Worm (Caenorhabditis elegans) whole organism, late embryonic: ENCODE results near the gene F18C5.5.

Experiments used
- C38D4.7 ChIP-seq: fragments of 200-800 bp; sonication (Bioruptor generic); optimal IDR thresholded peaks from 2 replicates; lab custom pipeline; 2018; ENCODE audit warnings: mild to moderate bottlenecking, missing genetic modification characterization, moderate library complexity, missing compliant biosample characterization
- F13H6.1 ChIP-seq: sonication (generic microtip); optimal IDR thresholded peaks from 2 replicates; lab custom pipeline; 2016; ENCODE audit warnings: missing genetic modification characterization, missing compliant biosample characterization
- K09A11.1 ChIP-seq: sonication (generic microtip); optimal IDR thresholded peaks from 2 replicates; lab custom pipeline; 2017; ENCODE audit warnings: antibody characterized with exemption, mild to moderate bottlenecking, missing genetic modification characterization, missing compliant biosample characterization; ENCODE audit not compliant: insufficient read depth
- ceh-18 ChIP-seq: sonication (generic microtip); optimal IDR thresholded peaks from 2 replicates; lab custom pipeline; 2016; ENCODE audit warnings: missing genetic modification characterization, missing compliant biosample characterization
- ceh-22 ChIP-seq: sonication (generic microtip); optimal IDR thresholded peaks from 2 replicates; lab custom pipeline; 2017; ENCODE audit warnings: missing biosample characterization, missing genetic modification characterization
- ceh-45 ChIP-seq: fragments of 200-800 bp; sonication (Bioruptor generic); IDR thresholded peaks from 2 replicates; pipeline ENCODE4 v1.3.6; 2022; ENCODE audit warnings: missing genetic modification reagents, missing genetic modification characterization, missing compliant biosample characterization
- elt-4 ChIP-seq: sonication (generic microtip); optimal IDR thresholded peaks from 2 replicates; lab custom pipeline; 2016; ENCODE audit warnings: missing genetic modification characterization, missing compliant biosample characterization
- fax-1 ChIP-seq: sonication (generic microtip); optimal IDR thresholded peaks from 2 replicates; lab custom pipeline; 2016; ENCODE audit warnings: missing genotype, missing genetic modification characterization, missing compliant biosample characterization
- gmeb-2 ChIP-seq: sonication (generic microtip); optimal IDR thresholded peaks from 2 replicates; lab custom pipeline; 2016; ENCODE audit warnings: missing genetic modification characterization, inconsistent platforms, missing compliant biosample characterization
- hlh-15 ChIP-seq: sonication (generic microtip); optimal IDR thresholded peaks from 2 replicates; lab custom pipeline; 2016; ENCODE audit warnings: missing genetic modification characterization, missing compliant biosample characterization
- lim-6 ChIP-seq: sonication (generic microtip); optimal IDR thresholded peaks from 2 replicates; lab custom pipeline; 2016; ENCODE audit warnings: missing genetic modification characterization, missing compliant biosample characterization
- madf-2 ChIP-seq: sonication (generic microtip); optimal IDR thresholded peaks from 2 replicates; lab custom pipeline; 2017; ENCODE audit warnings: missing genetic modification characterization, missing compliant biosample characterization
- mec-3 ChIP-seq: sonication (generic microtip); optimal IDR thresholded peaks from 2 replicates; lab custom pipeline; 2016; ENCODE audit warnings: borderline replicate concordance, missing genetic modification characterization, missing compliant biosample characterization
- pqm-1 ChIP-seq: sonication (generic microtip); optimal IDR thresholded peaks from 2 replicates; lab custom pipeline; 2016; ENCODE audit warnings: missing genetic modification characterization, missing compliant biosample characterization
- rnt-1 ChIP-seq: sonication (generic microtip); optimal IDR thresholded peaks from 2 replicates; lab custom pipeline; 2016; ENCODE audit warnings: missing genetic modification characterization, missing compliant biosample characterization
- tbx-2 ChIP-seq: sonication (generic microtip); optimal IDR thresholded peaks from 2 replicates; lab custom pipeline; 2016; ENCODE audit warnings: missing genetic modification characterization, missing compliant biosample characterization
- ztf-16 ChIP-seq: sonication (generic microtip); optimal IDR thresholded peaks from 2 replicates; lab custom pipeline; 2017; ENCODE audit warnings: missing genetic modification characterization, missing compliant biosample characterization

Gene F18C5.5

ce11 chrII:6516276-6516675, 50.3 kb downstream of the F18C5.5 start, which contains the start of gene C56E6.7:
Gene C56E6.7 (plus strand): TSS chrII:6516576.
- TF ChIP-seq madf-2 (tag; lab: Kevin White, UChicago) (no peak), lim-6 (tag; lab: Kevin White, UChicago) (no peak), ceh-45 (GFP tag; lab: Robert Waterston, UW) (no peak), mec-3 (tag; lab: Kevin White, UChicago) (no peak), K09A11.1 (tag; lab: Kevin White, UChicago) (no peak), ztf-16 (tag; lab: Kevin White, UChicago) (no peak), gmeb-2 (tag; lab: Kevin White, UChicago) (no peak), elt-4 (tag; lab: Kevin White, UChicago) (no peak), pqm-1 (tag; lab: Kevin White, UChicago) (no peak), ceh-22 (tag; lab: Kevin White, UChicago) (no peak), fax-1 (tag; lab: Kevin White, UChicago) (no peak), tbx-2 (tag; lab: Kevin White, UChicago) (no peak), ceh-18 (tag; lab: Kevin White, UChicago) (no peak), F13H6.1 (tag; lab: Kevin White, UChicago) (no peak), rnt-1 (tag; lab: Kevin White, UChicago) (no peak), hlh-15 (tag; lab: Kevin White, UChicago) (no peak), C38D4.7 (no peak)
- TF ChIP-seq, all 69 proteins: peak for 0
